Worm (Caenorhabditis elegans): ENCODE results near the gene Y81B9A.2.

DNA sequence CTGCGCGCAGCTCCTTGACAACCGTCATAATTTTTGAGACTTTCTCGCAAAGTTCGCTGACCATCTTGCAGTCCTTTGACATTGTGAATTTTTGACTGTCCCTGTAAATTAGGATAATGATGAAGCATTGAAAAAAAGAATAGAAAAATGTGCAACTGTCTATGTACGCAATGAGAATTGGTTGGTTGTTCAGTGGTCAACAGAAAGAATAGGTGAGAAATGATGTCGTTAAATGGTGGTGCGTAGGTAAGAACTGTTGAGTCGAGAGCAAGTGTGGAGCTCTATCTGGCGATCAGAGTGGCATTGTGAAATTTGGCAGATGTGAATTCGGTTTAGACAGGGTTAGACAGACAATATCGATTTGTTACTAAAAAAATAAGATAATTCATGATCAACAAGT is 9.5 kb upstream of the Y81B9A.2 start, which contains the start of gene B0563.8:
- TF ChIP-seq ZK546.5 (tag; optimal IDR thresholded peaks at IDR 0.05) = no peak
- TF ChIP-seq skn-1 (tag; optimal IDR thresholded peaks at IDR 0.05) = no peak
- TF ChIP-seq ama-1 (optimal IDR thresholded peaks at IDR 0.05) = no peak
- TF ChIP-seq nhr-6 (tag; optimal IDR thresholded peaks at IDR 0.05) = no peak
- TF ChIP-seq lin-39 (tag; optimal IDR thresholded peaks at IDR 0.05) = no peak
- TF ChIP-seq blmp-1 (tag; optimal IDR thresholded peaks at IDR 0.05; ENCODE audit: insufficient read depth) = no peak
- TF ChIP-seq ceh-16 (tag; optimal IDR thresholded peaks at IDR 0.05) = no peak
- no peak for TF ChIP-seq alr-1 (tag; optimal IDR thresholded peaks at IDR 0.05)
- no peak for TF ChIP-seq nhr-11 (tag; optimal IDR thresholded peaks at IDR 0.05)
- no peak for TF ChIP-seq nhr-237 (tag; optimal IDR thresholded peaks at IDR 0.05)
